Worm (Caenorhabditis elegans) whole organism, young adult: ENCODE measurements around the gene glb-12.

ENCODE experiments used
- B0336.3 ChIP-seq: fragments of 200-800 bp; sonication (Bioruptor generic); IDR thresholded peaks from 2 replicates; pipeline ENCODE4 v1.3.6; 2022; ENCODE audit warnings: missing genetic modification characterization, missing compliant biosample characterization
- D2030.7 ChIP-seq: fragments of 200-800 bp; sonication (Bioruptor generic); IDR thresholded peaks from 2 replicates; pipeline ENCODE4 v1.3.6; 2022; ENCODE audit warnings: missing genetic modification reagents, missing genetic modification characterization, missing compliant biosample characterization
- F22D6.2 ChIP-seq: sonication (generic microtip); optimal IDR thresholded peaks from 2 replicates; lab custom pipeline; 2016; ENCODE audit warnings: mild to moderate bottlenecking, missing genetic modification characterization, missing compliant biosample characterization
- F52B5.7 ChIP-seq: sonication (generic microtip); optimal IDR thresholded peaks from 2 replicates; lab custom pipeline; 2016; ENCODE audit warnings: mild to moderate bottlenecking, missing genetic modification characterization, missing compliant biosample characterization
- F55B11.4 ChIP-seq: sonication (generic microtip); optimal IDR thresholded peaks from 2 replicates; lab custom pipeline; 2016; ENCODE audit warnings: missing compliant biosample characterization, missing genetic modification characterization, borderline replicate concordance; ENCODE audit not compliant: insufficient read depth
- F57A8.1 ChIP-seq: fragments of 200-800 bp; sonication (Bioruptor generic); optimal IDR thresholded peaks from 2 replicates; lab custom pipeline; 2018; ENCODE audit warnings: mild to moderate bottlenecking, missing genetic modification characterization, moderate library complexity, missing compliant biosample characterization
- F57C9.4 ChIP-seq: sonication (generic microtip); optimal IDR thresholded peaks from 2 replicates; lab custom pipeline; 2017; ENCODE audit warnings: mild to moderate bottlenecking, missing genetic modification characterization, missing compliant biosample characterization
- attf-3 ChIP-seq: fragments of 200-800 bp; sonication (Bioruptor generic); conservative IDR thresholded peaks from 2 replicates; pipeline ENCODE4 v1.3.6; 2022; ENCODE audit warnings: missing genetic modification reagents, missing genetic modification characterization, missing compliant biosample characterization
- cebp-2 ChIP-seq: fragments of 200-800 bp; sonication (Bioruptor generic); IDR thresholded peaks from 2 replicates; pipeline ENCODE4 v1.3.6; 2022; ENCODE audit warnings: missing genetic modification characterization, missing compliant biosample characterization
- ceh-100 ChIP-seq: fragments of 200-800 bp; sonication (Bioruptor generic); IDR thresholded peaks from 2 replicates; pipeline ENCODE4 v1.3.6; 2022; ENCODE audit warnings: missing genetic modification reagents, missing genetic modification characterization, missing compliant biosample characterization
- ceh-58 ChIP-seq: fragments of 200-800 bp; sonication (Bioruptor generic); IDR thresholded peaks from 2 replicates; pipeline ENCODE4 v1.3.6; 2022; ENCODE audit warnings: missing genetic modification characterization, missing compliant biosample characterization
- chd-7 ChIP-seq: sonication (generic microtip); optimal IDR thresholded peaks from 2 replicates; lab custom pipeline; 2016; ENCODE audit warnings: mild to moderate bottlenecking, missing genetic modification characterization, moderate library complexity, missing compliant biosample characterization
- ekl-4 ChIP-seq: fragments of 200-800 bp; sonication (Bioruptor generic); IDR thresholded peaks from 2 replicates; pipeline ENCODE4 v1.3.6; 2022; ENCODE audit warnings: missing genetic modification reagents, missing genetic modification characterization, missing compliant biosample characterization
- ets-4 ChIP-seq: fragments of 200-800 bp; sonication (Bioruptor generic); optimal IDR thresholded peaks from 2 replicates; lab custom pipeline; 2018; ENCODE audit warnings: mild to moderate bottlenecking, missing genetic modification characterization, missing compliant biosample characterization
- gei-17 ChIP-seq: fragments of 200-800 bp; sonication (Bioruptor generic); optimal IDR thresholded peaks from 2 replicates; lab custom pipeline; 2018; ENCODE audit warnings: mild to moderate bottlenecking, missing genetic modification characterization, missing compliant biosample characterization
- hmg-20 ChIP-seq: fragments of 200-800 bp; sonication (Bioruptor generic); IDR thresholded peaks from 2 replicates; pipeline ENCODE4 v1.3.6; 2022; ENCODE audit warnings: missing genetic modification reagents, missing genetic modification characterization, missing compliant biosample characterization
- let-607 ChIP-seq, 2 experiments: fragments of 200-800 bp in 1 of 2; sonication (Bioruptor generic) in 1 of 2; sonication (generic microtip) in 1 of 2; optimal IDR thresholded peaks; 2 replicates each; lab custom pipeline; 2016 to 2018; ENCODE audit warnings: mild to moderate bottlenecking in 2 of 2, missing compliant biosample characterization in 2 of 2, missing genetic modification characterization in 2 of 2, moderate library complexity in 2 of 2, missing genotype in 1 of 2
- lin-40 ChIP-seq: sonication (generic microtip); optimal IDR thresholded peaks from 2 replicates; lab custom pipeline; 2016; ENCODE audit warnings: missing genetic modification characterization, mild to moderate bottlenecking, missing compliant biosample characterization, missing genotype, missing genetic modification reagents
- lir-1 ChIP-seq: fragments of 200-800 bp; sonication (Bioruptor generic); conservative IDR thresholded peaks from 2 replicates; pipeline ENCODE4 v1.3.6; 2022; ENCODE audit warnings: missing genetic modification reagents, missing genetic modification characterization, missing compliant biosample characterization
- nhr-120 ChIP-seq: fragments of 200-800 bp; sonication (Bioruptor generic); IDR thresholded peaks from 2 replicates; pipeline ENCODE4 v1.3.6; 2022; ENCODE audit warnings: missing genetic modification characterization, missing compliant biosample characterization
- nhr-90 ChIP-seq: sonication (generic microtip); optimal IDR thresholded peaks from 2 replicates; lab custom pipeline; 2016; ENCODE audit warnings: missing genotype, mild to moderate bottlenecking, missing genetic modification characterization, missing compliant biosample characterization
- rcor-1 ChIP-seq: fragments of 200-800 bp; sonication (Bioruptor generic); IDR thresholded peaks from 2 replicates; pipeline ENCODE4 v1.3.6; 2022; ENCODE audit warnings: missing genetic modification reagents, missing genetic modification characterization, missing compliant biosample characterization
- rec-8 ChIP-seq, 2 experiments: sonication (generic microtip); optimal IDR thresholded peaks; 2 replicates each; lab custom pipeline; 2016; ENCODE audit warnings: mild to moderate bottlenecking in 2 of 2, missing genetic modification characterization in 2 of 2, missing genetic modification reagents in 2 of 2, missing genotype in 2 of 2, missing biosample characterization in 1 of 2, missing compliant biosample characterization in 1 of 2, moderate library complexity in 1 of 2
- rpc-1 ChIP-seq, 2 experiments: fragments of 150-350 bp in 1 of 2; sonication (generic microtip) in 1 of 2; optimal IDR thresholded peaks; 2 replicates each; lab custom pipeline; 2014 to 2018; ENCODE audit warnings: missing biosample characterization in 1 of 2, missing genetic modification characterization in 1 of 2, missing genetic modification reagents in 1 of 2, missing genotype in 1 of 2
- tbx-9 ChIP-seq: sonication (generic microtip); optimal IDR thresholded peaks from 2 replicates; lab custom pipeline; 2016; ENCODE audit warnings: borderline replicate concordance, missing genetic modification characterization, inconsistent platforms, missing compliant biosample characterization
- zfh-2 ChIP-seq: fragments of 200-800 bp; sonication (Bioruptor generic); conservative IDR thresholded peaks from 2 replicates; pipeline ENCODE4 v1.3.6; 2022; ENCODE audit warnings: missing genetic modification reagents, missing genetic modification characterization, missing compliant biosample characterization
- ztf-18 ChIP-seq: sonication (generic microtip); optimal IDR thresholded peaks from 2 replicates; lab custom pipeline; 2016; ENCODE audit warnings: missing genotype, mild to moderate bottlenecking, missing genetic modification characterization, missing compliant biosample characterization
- ztf-22 ChIP-seq: fragments of 200-800 bp; sonication (Bioruptor generic); optimal IDR thresholded peaks from 2 replicates; lab custom pipeline; 2018; ENCODE audit warnings: mild to moderate bottlenecking, missing genetic modification characterization, moderate library complexity, missing compliant biosample characterization
- ztf-25 ChIP-seq: fragments of 200-800 bp; sonication (Bioruptor generic); IDR thresholded peaks from 2 replicates; pipeline ENCODE4 v1.3.6; 2022; ENCODE audit warnings: missing genetic modification reagents, missing genetic modification characterization, missing compliant biosample characterization

glb-12 gene

DNA sequence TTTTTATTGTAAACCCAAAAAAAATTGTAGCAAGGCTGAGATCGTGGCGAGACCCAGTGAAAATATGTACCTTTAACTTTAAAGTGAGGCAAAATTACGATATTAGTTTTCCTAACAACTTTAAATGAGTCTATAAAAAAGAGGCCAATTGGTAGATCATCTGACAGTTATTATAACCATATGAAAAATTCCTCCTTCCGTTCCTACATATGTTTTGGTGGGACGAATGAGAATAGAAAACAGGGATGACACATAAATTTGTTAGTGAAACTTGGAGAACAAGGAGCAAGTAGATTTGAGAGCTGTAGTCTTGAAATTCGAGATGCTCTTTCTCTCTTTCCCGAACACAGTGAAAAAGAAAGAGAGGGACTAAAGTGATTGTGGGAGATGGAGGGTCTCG, 33.8 kb upstream of the glb-12 start (continued):
- no peak for TF ChIP-seq D2030.7 (GFP tag; lab: Robert Waterston, UW)
- no peak for TF ChIP-seq B0336.3 (GFP tag; lab: Robert Waterston, UW)
- TF ChIP-seq attf-3 (GFP tag; lab: Robert Waterston, UW): no peak
- TF ChIP-seq ets-4 (GFP tag; lab: Kevin White, UChicago): no peak
- TF ChIP-seq rcor-1: no peak

DNA sequence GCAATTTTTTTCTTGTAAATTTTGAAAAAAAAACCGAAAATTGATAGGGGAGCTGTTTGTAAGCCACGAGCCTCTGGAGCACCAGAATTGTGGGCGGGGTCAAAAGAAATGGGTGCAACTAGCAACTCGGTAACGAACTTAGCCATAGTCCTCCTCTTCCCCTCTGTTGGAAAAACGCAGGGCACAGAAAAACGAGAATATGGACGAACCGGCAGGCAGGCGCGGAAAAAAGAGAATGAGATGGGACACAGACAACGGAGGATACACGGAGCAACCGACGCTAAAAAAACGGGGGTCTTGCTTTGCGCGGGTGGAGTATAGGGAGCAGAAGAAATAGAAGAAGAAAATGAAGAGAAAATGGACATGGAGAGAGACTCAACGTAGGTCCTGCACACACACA, 30.2 kb upstream of the glb-12 start:
- TF ChIP-seq F22D6.2 (tag; lab: Kevin White, UChicago) (no peak), lin-40 (no peak), zfh-2 (peak; percentile 48; the same call in 1 of the 2 replicates), let-607 (tag; optimal IDR thresholded peaks at IDR 0.05; lab: Kevin White, UChicago) (no peak)

DNA sequence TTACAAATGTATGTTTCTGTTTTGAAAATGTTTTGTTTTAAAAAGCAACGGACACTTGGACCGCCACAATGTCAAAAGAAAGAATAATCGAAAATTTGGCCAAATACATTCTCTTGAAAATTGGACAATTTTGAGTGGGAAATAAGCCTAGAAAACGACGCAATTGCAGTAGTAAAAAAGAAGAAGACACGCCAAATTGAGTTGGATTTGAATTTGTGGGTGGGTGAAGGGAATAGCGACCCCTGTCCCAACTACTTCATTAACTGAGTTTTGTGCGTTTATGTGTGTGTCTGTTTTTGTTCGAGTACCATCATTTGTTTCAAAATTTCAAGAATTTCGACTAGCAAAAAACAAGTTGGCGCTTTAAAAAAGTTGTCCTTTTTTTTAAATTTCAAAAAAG, 29.3 kb upstream of the glb-12 start:
- TF ChIP-seq ceh-58 (GFP tag; lab: Robert Waterston, UW): no peak
- no peak for TF ChIP-seq gei-17
- no peak for TF ChIP-seq lir-1
- TF ChIP-seq ztf-22 (GFP tag; lab: Kevin White, UChicago): no peak
- TF ChIP-seq ekl-4 (GFP tag; lab: Robert Waterston, UW): no peak
- TF ChIP-seq F55B11.4 (tag; lab: Kevin White, UChicago): no peak
- TF ChIP-seq ztf-25: no peak
- TF ChIP-seq rec-8 (tag; optimal IDR thresholded peaks at IDR 0.05; lab: Kevin White, UChicago): no peak
- TF ChIP-seq D2030.7 (GFP tag; lab: Robert Waterston, UW): no peak
- TF ChIP-seq chd-7 (tag; lab: Kevin White, UChicago): no peak
- no peak for TF ChIP-seq ets-4 (GFP tag; lab: Kevin White, UChicago)
- TF ChIP-seq tbx-9: no peak
- no peak for TF ChIP-seq let-607 (tag; optimal IDR thresholded peaks at IDR 0.05; lab: Kevin White, UChicago)
- no peak for TF ChIP-seq hmg-20
- TF ChIP-seq F57A8.1 (GFP tag; lab: Kevin White, UChicago): no peak
- TF ChIP-seq ceh-100 (GFP tag; lab: Robert Waterston, UW): no peak
- TF ChIP-seq F52B5.7 (tag; lab: Kevin White, UChicago): no peak
- TF ChIP-seq, all 124 proteins: peak for 0

DNA sequence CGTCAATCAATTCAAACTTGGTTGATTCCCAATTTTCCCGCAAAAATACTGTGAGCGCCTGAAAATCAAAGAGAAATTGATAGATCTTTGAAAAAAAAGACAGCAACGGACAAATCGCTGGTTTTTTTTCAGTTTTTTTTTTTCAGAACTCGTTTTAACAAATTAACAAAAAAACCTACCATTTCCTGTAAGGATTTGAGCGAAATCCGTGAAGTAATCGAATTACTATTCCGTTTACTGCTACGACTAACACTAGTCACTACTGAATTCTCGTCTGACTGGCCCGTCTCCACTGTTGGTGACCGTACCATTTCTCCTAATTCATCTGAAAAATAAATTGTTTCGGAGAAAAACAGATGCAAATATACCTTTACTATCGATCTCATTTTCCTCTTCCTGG, 28.0 kb upstream of the glb-12 start:
- no peak for TF ChIP-seq rpc-1 (optimal IDR thresholded peaks at IDR 0.05; lab: Kevin White, UChicago)
- no peak for TF ChIP-seq rpc-1 (tag; optimal IDR thresholded peaks at IDR 0.05; lab: Kevin White, UChicago)
- no peak for TF ChIP-seq F57C9.4 (tag; lab: Kevin White, UChicago)
- TF ChIP-seq nhr-90 (tag; lab: Kevin White, UChicago): no peak
- no peak for TF ChIP-seq rcor-1
- TF ChIP-seq F57A8.1 (GFP tag; lab: Kevin White, UChicago): no peak
- no peak for TF ChIP-seq ztf-25
- no peak for TF ChIP-seq nhr-120 (GFP tag; lab: Robert Waterston, UW)

DNA sequence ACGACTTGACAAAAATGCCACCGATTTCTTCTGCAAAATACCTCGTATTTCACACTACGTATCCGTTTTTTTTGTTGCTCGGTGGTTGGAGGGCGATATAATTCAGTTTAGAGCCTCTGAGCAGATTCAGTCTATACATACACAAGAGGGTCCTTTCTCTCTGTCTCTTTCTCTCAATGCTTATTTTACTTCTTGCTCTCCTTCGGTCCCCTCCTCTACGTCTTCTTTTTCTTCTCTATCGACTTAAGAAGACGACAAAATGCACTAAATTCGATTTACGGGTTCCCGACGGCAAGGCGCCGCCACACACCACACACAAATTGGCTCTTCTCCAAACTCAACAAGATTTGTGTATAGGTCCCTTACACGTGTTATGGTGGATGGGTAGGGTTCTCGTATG, 27.5 kb upstream of the glb-12 start:
- TF ChIP-seq ztf-18 (tag; lab: Kevin White, UChicago): no peak
- TF ChIP-seq cebp-2 (GFP tag; lab: Robert Waterston, UW): 0 out of 2 replicates have a peak, but pooled peaks have one; percentile 29

DNA sequence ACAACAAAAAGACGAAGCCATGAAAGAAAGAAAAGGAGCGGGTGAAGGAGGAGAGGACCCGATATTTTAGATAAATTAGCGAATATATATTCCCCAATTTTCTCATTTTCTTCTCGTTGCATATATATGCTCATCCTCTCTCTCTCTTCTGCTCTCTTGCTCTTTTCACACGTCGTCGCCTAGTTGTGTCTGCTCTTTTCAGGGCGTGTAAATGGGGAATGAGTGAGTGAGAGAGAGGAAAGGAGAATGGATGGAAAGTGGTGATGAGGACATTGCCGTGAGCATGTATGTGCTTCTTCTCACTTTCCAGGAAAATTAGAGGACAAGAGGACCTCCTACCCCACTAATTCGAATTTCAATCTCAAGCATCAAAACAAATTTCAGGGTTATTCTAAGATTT, 24.0 kb upstream of the glb-12 start:
- no peak for TF ChIP-seq hmg-20
